Worm (Caenorhabditis elegans) whole organism, L2 larva: ENCODE data around the gene T24C12.3.

Experiments used
- alr-1 ChIP-seq: fragments of 150-350 bp; optimal IDR thresholded peaks from 2 replicates; lab custom pipeline; 2014; ENCODE audit warnings: missing biosample characterization, missing genetic modification characterization
- ceh-82 ChIP-seq: fragments of 150-350 bp; optimal IDR thresholded peaks from 2 replicates; lab custom pipeline; 2014; ENCODE audit warnings: missing biosample characterization, missing genetic modification characterization
- egl-27 ChIP-seq: sonication (generic microtip); optimal IDR thresholded peaks from 3 replicates; lab custom pipeline; 2017; ENCODE audit warnings: missing biosample characterization, missing genetic modification reagents, missing genetic modification characterization
- lin-13 ChIP-seq: fragments of 150-350 bp; optimal IDR thresholded peaks from 2 replicates; lab custom pipeline; 2014; ENCODE audit warnings: missing biosample characterization, missing genetic modification reagents, missing genetic modification characterization
- lsy-2 ChIP-seq, 2 experiments: fragments of 150-350 bp in 1 of 2; sonication (generic microtip) in 1 of 2; optimal IDR thresholded peaks; 2 replicates each; lab custom pipeline; 2014 to 2017; ENCODE audit warnings: missing biosample characterization in 2 of 2, missing genetic modification characterization in 2 of 2
- mab-5 ChIP-seq: fragments of 150-350 bp; optimal IDR thresholded peaks from 2 replicates; lab custom pipeline; 2014; ENCODE audit warnings: missing biosample characterization, missing genetic modification characterization
- mbf-1 ChIP-seq: sonication (generic microtip); optimal IDR thresholded peaks from 2 replicates; lab custom pipeline; 2017; ENCODE audit warnings: missing biosample characterization, missing genetic modification characterization
- nhr-21 ChIP-seq: fragments of 150-350 bp; optimal IDR thresholded peaks from 2 replicates; lab custom pipeline; 2014; ENCODE audit warnings: missing biosample characterization, missing genetic modification characterization
- nhr-77 ChIP-seq: fragments of 150-350 bp; optimal IDR thresholded peaks from 2 replicates; lab custom pipeline; 2014; ENCODE audit warnings: missing biosample characterization, missing genetic modification characterization
- unc-62 ChIP-seq: fragments of 150-350 bp; optimal IDR thresholded peaks from 2 replicates; lab custom pipeline; 2014; ENCODE audit warnings: missing biosample characterization, missing genetic modification reagents, missing genetic modification characterization
- ztf-1 ChIP-seq: fragments of 200-800 bp; sonication (Bioruptor generic); conservative IDR thresholded peaks from 2 replicates; pipeline ENCODE4 v1.3.6; 2022; ENCODE audit warnings: missing genetic modification characterization, missing compliant biosample characterization

DNA sequence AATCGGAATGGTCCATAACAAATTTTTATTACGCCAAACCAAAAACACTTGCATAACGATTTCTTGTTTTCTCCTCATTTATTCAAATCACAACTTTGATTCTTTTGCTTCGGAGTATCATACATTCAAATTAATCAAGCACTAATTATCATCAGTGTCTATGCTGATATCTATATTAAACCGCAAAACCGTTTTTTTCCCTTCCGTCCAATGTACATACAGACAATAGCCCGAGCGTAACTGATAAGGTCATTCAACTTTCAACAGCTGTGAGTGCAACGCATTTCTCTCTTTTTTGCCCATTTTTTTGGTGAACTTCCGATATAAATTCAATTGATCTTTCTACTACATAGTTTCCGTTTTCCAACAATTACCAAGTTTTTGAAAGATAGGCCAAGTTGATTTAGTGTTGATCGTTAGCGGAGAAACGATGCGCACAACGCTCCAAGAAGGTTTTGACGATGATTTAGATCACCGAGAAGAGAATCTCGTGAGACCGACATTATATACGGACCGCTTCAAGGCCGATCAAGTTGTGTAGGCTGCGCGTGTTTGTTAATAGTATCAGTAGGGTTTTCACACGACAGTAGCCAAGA is 25.9 kb downstream of the T24C12.3 start:
- no peak for TF ChIP-seq alr-1
- TF ChIP-seq nhr-21 (tag; lab: Kevin White, UChicago): no peak
- TF ChIP-seq egl-27 (tag; lab: Kevin White, UChicago): no peak
- no peak for TF ChIP-seq mbf-1 (tag; lab: Kevin White, UChicago)
- TF ChIP-seq ztf-1 (GFP tag; lab: Robert Waterston, UW): no peak
- no peak for TF ChIP-seq unc-62 (GFP tag; lab: Kevin White, UChicago)
- no peak for TF ChIP-seq nhr-77
- no peak for TF ChIP-seq mab-5 (tag; lab: Kevin White, UChicago)
- no peak for TF ChIP-seq lsy-2 (tag; optimal IDR thresholded peaks at IDR 0.05; lab: Kevin White, UChicago)
- TF ChIP-seq lin-13: no peak
- TF ChIP-seq ceh-82 (tag; lab: Kevin White, UChicago): no peak
